Worm (Caenorhabditis elegans) whole organism, L2 larva: Measurements from ENCODE around the gene cal-3.
A peak's percentile ranks its signal among the peaks of the same experiment; 100 is the strongest.

ENCODE experiments used
- R02D3.7 ChIP-seq: fragments of 150-350 bp; optimal IDR thresholded peaks from 2 replicates; lab custom pipeline; 2014; ENCODE audit warnings: missing biosample characterization, missing genetic modification characterization
- Y55F3AM.14 ChIP-seq: fragments of 200-800 bp; sonication (Bioruptor generic); optimal IDR thresholded peaks from 2 replicates; lab custom pipeline; 2018; ENCODE audit warnings: mild to moderate bottlenecking, missing genetic modification characterization, missing compliant biosample characterization
- ZK546.5 ChIP-seq: sonication (generic microtip); optimal IDR thresholded peaks from 2 replicates; lab custom pipeline; 2017; ENCODE audit warnings: missing biosample characterization, missing genetic modification characterization
- aly-2 ChIP-seq: fragments of 150-350 bp; optimal IDR thresholded peaks from 2 replicates; lab custom pipeline; 2014; ENCODE audit warnings: missing biosample characterization, missing genetic modification characterization
- ama-1 ChIP-seq: fragments of 150-350 bp; optimal IDR thresholded peaks from 2 replicates; lab custom pipeline; 2018; ENCODE audit warnings: inconsistent platforms
- blmp-1 ChIP-seq: sonication (generic microtip); optimal IDR thresholded peaks from 2 replicates; lab custom pipeline; 2017; ENCODE audit warnings: missing genetic modification characterization, mild to moderate bottlenecking, missing compliant biosample characterization, antibody characterized with exemption, moderate library complexity; ENCODE audit not compliant: insufficient read depth
- ceh-16 ChIP-seq: fragments of 150-350 bp; optimal IDR thresholded peaks from 2 replicates; lab custom pipeline; 2014; ENCODE audit warnings: missing biosample characterization, missing genetic modification characterization
- ceh-82 ChIP-seq: fragments of 150-350 bp; optimal IDR thresholded peaks from 2 replicates; lab custom pipeline; 2014; ENCODE audit warnings: missing biosample characterization, missing genetic modification characterization
- crh-2 ChIP-seq: sonication (generic microtip); optimal IDR thresholded peaks from 2 replicates; lab custom pipeline; 2017; ENCODE audit warnings: missing biosample characterization, missing genetic modification characterization
- dmd-4 ChIP-seq: sonication (generic microtip); optimal IDR thresholded peaks from 2 replicates; lab custom pipeline; 2017; ENCODE audit warnings: missing biosample characterization, missing genetic modification characterization
- egl-27 ChIP-seq: sonication (generic microtip); optimal IDR thresholded peaks from 3 replicates; lab custom pipeline; 2017; ENCODE audit warnings: missing biosample characterization, missing genetic modification reagents, missing genetic modification characterization
- elt-1 ChIP-seq: fragments of 150-350 bp; optimal IDR thresholded peaks from 2 replicates; lab custom pipeline; 2014; ENCODE audit warnings: missing biosample characterization, missing genetic modification characterization
- elt-3 ChIP-seq: sonication (generic microtip); optimal IDR thresholded peaks from 2 replicates; lab custom pipeline; 2017; ENCODE audit warnings: missing biosample characterization, missing genetic modification characterization
- fos-1 ChIP-seq: fragments of 150-350 bp; optimal IDR thresholded peaks from 2 replicates; lab custom pipeline; 2014; ENCODE audit warnings: missing biosample characterization, missing genetic modification characterization
- lin-11 ChIP-seq: fragments of 150-350 bp; sonication (generic microtip); optimal IDR thresholded peaks from 2 replicates; lab custom pipeline; 2014; ENCODE audit warnings: missing biosample characterization, missing genetic modification characterization, inconsistent platforms, mixed read lengths
- lin-13 ChIP-seq: fragments of 150-350 bp; optimal IDR thresholded peaks from 2 replicates; lab custom pipeline; 2014; ENCODE audit warnings: missing biosample characterization, missing genetic modification reagents, missing genetic modification characterization
- lin-39 ChIP-seq: fragments of 150-350 bp; optimal IDR thresholded peaks from 2 replicates; lab custom pipeline; 2014; ENCODE audit warnings: missing biosample characterization, missing genetic modification reagents, missing genetic modification characterization
- mab-5 ChIP-seq: fragments of 150-350 bp; optimal IDR thresholded peaks from 2 replicates; lab custom pipeline; 2014; ENCODE audit warnings: missing biosample characterization, missing genetic modification characterization
- mbf-1 ChIP-seq: sonication (generic microtip); optimal IDR thresholded peaks from 2 replicates; lab custom pipeline; 2017; ENCODE audit warnings: missing biosample characterization, missing genetic modification characterization
- mdl-1 ChIP-seq, 2 experiments: fragments of 150-350 bp in 1 of 2; sonication (generic microtip) in 1 of 2; optimal IDR thresholded peaks; 2 replicates each; lab custom pipeline; 2017; ENCODE audit warnings: missing biosample characterization in 2 of 2, missing genetic modification characterization in 2 of 2
- nhr-11 ChIP-seq: fragments of 150-350 bp; optimal IDR thresholded peaks from 2 replicates; lab custom pipeline; 2014; ENCODE audit warnings: missing biosample characterization, missing genetic modification characterization
- nhr-12 ChIP-seq: fragments of 150-350 bp; optimal IDR thresholded peaks from 2 replicates; lab custom pipeline; 2014; ENCODE audit warnings: missing biosample characterization, missing genetic modification characterization
- nhr-129 ChIP-seq: fragments of 150-350 bp; optimal IDR thresholded peaks from 2 replicates; lab custom pipeline; 2014; ENCODE audit warnings: missing biosample characterization, missing genetic modification characterization
- nhr-21 ChIP-seq: fragments of 150-350 bp; optimal IDR thresholded peaks from 2 replicates; lab custom pipeline; 2014; ENCODE audit warnings: missing biosample characterization, missing genetic modification characterization
- nhr-23 ChIP-seq: fragments of 150-350 bp; optimal IDR thresholded peaks from 2 replicates; lab custom pipeline; 2014; ENCODE audit warnings: missing biosample characterization, missing genetic modification reagents, missing genetic modification characterization
- nhr-237 ChIP-seq: fragments of 150-350 bp; optimal IDR thresholded peaks from 2 replicates; lab custom pipeline; 2014; ENCODE audit warnings: missing biosample characterization, missing genetic modification characterization
- nhr-25 ChIP-seq: fragments of 150-350 bp; sonication (generic microtip); optimal IDR thresholded peaks from 3 replicates; lab custom pipeline; 2014; ENCODE audit warnings: missing biosample characterization, missing genetic modification characterization
- nhr-6 ChIP-seq: fragments of 150-350 bp; optimal IDR thresholded peaks from 2 replicates; lab custom pipeline; 2014; ENCODE audit warnings: missing biosample characterization, missing genetic modification characterization
- nhr-77 ChIP-seq: fragments of 150-350 bp; optimal IDR thresholded peaks from 2 replicates; lab custom pipeline; 2014; ENCODE audit warnings: missing biosample characterization, missing genetic modification characterization
- peb-1 ChIP-seq: fragments of 150-350 bp; optimal IDR thresholded peaks from 2 replicates; lab custom pipeline; 2014; ENCODE audit warnings: missing biosample characterization, missing genetic modification characterization
- sem-4 ChIP-seq: fragments of 150-350 bp; optimal IDR thresholded peaks from 2 replicates; lab custom pipeline; 2014; ENCODE audit warnings: missing biosample characterization, missing genetic modification reagents, missing genetic modification characterization
- skn-1 ChIP-seq: sonication (generic microtip); optimal IDR thresholded peaks from 2 replicates; lab custom pipeline; 2017; ENCODE audit warnings: missing biosample characterization, missing genetic modification characterization
- sma-3 ChIP-seq: sonication (generic microtip); optimal IDR thresholded peaks from 2 replicates; lab custom pipeline; 2016; ENCODE audit warnings: missing genetic modification reagents, missing genetic modification characterization, missing compliant biosample characterization
- sma-9 ChIP-seq, 2 experiments: fragments of 150-350 bp in 1 of 2; sonication (generic microtip) in 1 of 2; optimal IDR thresholded peaks; 2 replicates each; lab custom pipeline; 2014 to 2016; ENCODE audit warnings: missing genetic modification characterization in 2 of 2, mild to moderate bottlenecking in 1 of 2, missing biosample characterization in 1 of 2, missing compliant biosample characterization in 1 of 2, missing genetic modification reagents in 1 of 2, moderate library complexity in 1 of 2
- snpc-4 ChIP-seq: fragments of 150-350 bp; optimal IDR thresholded peaks from 2 replicates; lab custom pipeline; 2014; ENCODE audit warnings: missing biosample characterization, missing genetic modification characterization
- unc-39 ChIP-seq: fragments of 150-350 bp; optimal IDR thresholded peaks from 2 replicates; lab custom pipeline; 2014; ENCODE audit warnings: missing biosample characterization, missing genetic modification characterization
- unc-55 ChIP-seq: fragments of 150-350 bp; sonication (generic microtip); optimal IDR thresholded peaks from 3 replicates; lab custom pipeline; 2014; ENCODE audit warnings: missing biosample characterization, missing genetic modification reagents, missing genetic modification characterization
- zag-1 ChIP-seq: fragments of 150-350 bp; optimal IDR thresholded peaks from 2 replicates; lab custom pipeline; 2014; ENCODE audit warnings: missing biosample characterization, missing genetic modification characterization
- ztf-1 ChIP-seq: fragments of 200-800 bp; sonication (Bioruptor generic); conservative IDR thresholded peaks from 2 replicates; pipeline ENCODE4 v1.3.6; 2022; ENCODE audit warnings: missing genetic modification characterization, missing compliant biosample characterization
- ztf-11 ChIP-seq: sonication (generic microtip); optimal IDR thresholded peaks from 2 replicates; lab custom pipeline; 2017; ENCODE audit warnings: missing biosample characterization, missing genetic modification characterization

Gene cal-3

DNA sequence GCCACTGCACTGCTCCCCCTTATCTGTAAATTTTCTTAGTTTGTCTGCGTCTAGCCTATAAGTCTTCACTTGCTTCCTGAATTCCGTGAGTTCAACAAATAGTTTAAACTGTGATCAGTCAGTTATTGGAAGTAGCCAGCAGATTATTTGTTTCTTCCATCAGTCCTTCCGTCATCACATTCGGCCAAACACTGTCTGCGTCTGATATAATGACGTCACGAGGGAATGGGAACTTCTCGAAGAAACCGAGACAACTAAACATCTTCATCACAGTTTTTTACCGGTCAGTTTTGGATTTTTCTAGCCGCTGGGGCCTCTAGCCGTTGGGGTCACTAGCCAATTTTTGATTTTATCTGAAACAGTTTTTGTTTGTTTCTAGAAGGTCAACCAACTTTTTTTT is 31.1 kb upstream of the cal-3 start:
- TF ChIP-seq nhr-25 (tag; lab: Kevin White, UChicago) (peak; percentile 38), dmd-4 (tag; lab: Kevin White, UChicago) (no peak), lin-11 (tag; lab: Kevin White, UChicago) (no peak), elt-3 (tag; lab: Kevin White, UChicago) (no peak), nhr-129 (tag; lab: Kevin White, UChicago) (peak; percentile 24), fos-1 (tag; lab: Kevin White, UChicago) (peak; percentile 3)

ce11 chrIV:3864944-3865343 is 30.0 kb upstream of the cal-3 start, which contains the start of gene aat-8:
Gene aat-8 (minus strand): TSS chrIV:3865044.
- TF ChIP-seq zag-1 (tag; lab: Kevin White, UChicago) (no peak), mbf-1 (tag; lab: Kevin White, UChicago) (no peak), snpc-4 (tag; lab: Kevin White, UChicago) (no peak), lin-39 (tag; lab: Kevin White, UChicago) (no peak), elt-3 (tag; lab: Kevin White, UChicago) (no peak), nhr-129 (tag; lab: Kevin White, UChicago) (no peak), ama-1 (no peak), ztf-1 (GFP tag; lab: Robert Waterston, UW) (no peak), Y55F3AM.14 (GFP tag; lab: Kevin White, UChicago) (no peak), nhr-237 (no peak), nhr-6 (tag; lab: Kevin White, UChicago) (no peak), ceh-16 (tag; lab: Kevin White, UChicago) (no peak)

DNA sequence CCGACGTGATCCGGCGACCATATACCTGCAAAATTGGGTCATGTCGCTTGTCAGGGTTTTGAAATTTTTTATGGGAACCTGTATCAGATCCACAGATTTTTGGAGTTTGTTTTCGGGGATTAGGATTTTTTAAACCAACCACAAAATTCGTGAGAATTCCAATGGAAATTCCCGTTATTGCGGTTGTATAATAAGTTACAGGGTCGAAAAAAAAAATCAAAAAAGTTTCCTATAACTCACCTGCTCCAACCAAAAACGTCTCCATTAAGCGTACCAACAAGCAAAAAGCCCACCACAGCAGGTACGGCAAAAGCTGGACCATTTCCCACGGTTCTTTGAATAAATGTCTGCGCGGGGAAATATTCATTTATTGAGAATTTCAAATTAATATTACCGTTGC is 28.0 kb upstream of the cal-3 start:
- TF ChIP-seq aly-2 (tag; lab: Kevin White, UChicago), result no peak
- no peak for TF ChIP-seq ztf-1 (GFP tag; lab: Robert Waterston, UW)
- TF ChIP-seq nhr-23 (tag; lab: Kevin White, UChicago), result no peak
- TF ChIP-seq nhr-129 (tag; lab: Kevin White, UChicago), result no peak
- no peak for TF ChIP-seq lin-13 (GFP tag; lab: Kevin White, UChicago)
- TF ChIP-seq nhr-25 (tag; lab: Kevin White, UChicago), result no peak
- no peak for TF ChIP-seq Y55F3AM.14 (GFP tag; lab: Kevin White, UChicago)
- TF ChIP-seq R02D3.7 (tag; lab: Kevin White, UChicago), result no peak
- no peak for TF ChIP-seq zag-1 (tag; lab: Kevin White, UChicago)

DNA sequence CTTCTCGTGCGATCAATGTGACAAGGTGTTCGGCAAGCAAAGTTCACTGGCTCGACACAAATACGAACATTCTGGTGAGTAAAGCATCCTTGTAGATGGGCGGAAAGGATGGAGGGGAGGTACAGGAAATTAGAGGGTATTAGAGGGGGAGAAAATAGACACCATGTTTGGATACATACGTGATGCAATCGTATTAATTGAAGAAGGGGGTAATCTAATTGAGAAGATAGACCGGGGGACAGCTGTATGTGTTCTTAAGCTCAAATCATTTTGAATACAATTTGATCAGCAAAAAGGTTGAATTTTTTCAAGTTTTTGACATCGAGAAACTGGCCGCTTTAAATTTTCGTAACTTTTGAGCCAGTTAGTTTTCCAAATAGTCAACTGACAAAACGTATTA is 25.5 kb upstream of the cal-3 start:
- no peak for TF ChIP-seq ama-1
- no peak for TF ChIP-seq unc-55
- no peak for TF ChIP-seq mab-5 (tag; lab: Kevin White, UChicago)
- TF ChIP-seq sem-4 (tag; lab: Kevin White, UChicago), result no peak
- no peak for TF ChIP-seq blmp-1 (tag; lab: Kevin White, UChicago)
- no peak for TF ChIP-seq skn-1 (tag; lab: Kevin White, UChicago)
- no peak for TF ChIP-seq crh-2
- TF ChIP-seq egl-27, result no peak
- TF ChIP-seq mdl-1 (tag; optimal IDR thresholded peaks at IDR 0.05; lab: Kevin White, UChicago), result no peak
- no peak for TF ChIP-seq ceh-82 (tag; lab: Kevin White, UChicago)
- no peak for TF ChIP-seq R02D3.7 (tag; lab: Kevin White, UChicago)
- no peak for TF ChIP-seq ceh-16 (tag; lab: Kevin White, UChicago)
- TF ChIP-seq mbf-1 (tag; lab: Kevin White, UChicago), result no peak
- TF ChIP-seq ztf-11, result no peak
- no peak for TF ChIP-seq nhr-129 (tag; lab: Kevin White, UChicago)
- TF ChIP-seq nhr-77 (tag; lab: Kevin White, UChicago), result no peak
- TF ChIP-seq nhr-11 (tag; lab: Kevin White, UChicago), result no peak
- no peak for TF ChIP-seq unc-39 (tag; lab: Kevin White, UChicago)
- TF ChIP-seq nhr-21 (tag; lab: Kevin White, UChicago), result no peak

ce11 chrIV:3859552-3859951 is 24.6 kb upstream of the cal-3 start:
- TF ChIP-seq dmd-4 (tag; lab: Kevin White, UChicago) (no peak), mab-5 (tag; lab: Kevin White, UChicago) (no peak), elt-3 (tag; lab: Kevin White, UChicago) (no peak), nhr-12 (tag; lab: Kevin White, UChicago) (no peak), unc-55 (no peak), aly-2 (tag; lab: Kevin White, UChicago) (no peak), ZK546.5 (tag; lab: Kevin White, UChicago) (no peak), ceh-82 (tag; lab: Kevin White, UChicago) (no peak), ztf-11 (no peak), peb-1 (no peak), R02D3.7 (tag; lab: Kevin White, UChicago) (no peak), elt-1 (tag; lab: Kevin White, UChicago) (no peak), zag-1 (tag; lab: Kevin White, UChicago) (no peak), sma-3 (GFP tag; lab: Kevin White, UChicago) (no peak), sem-4 (tag; lab: Kevin White, UChicago) (no peak), lin-13 (GFP tag; lab: Kevin White, UChicago) (no peak), sma-9 (GFP tag; optimal IDR thresholded peaks at IDR 0.05; lab: Kevin White, UChicago) (no peak), sma-9 (tag; optimal IDR thresholded peaks at IDR 0.05; lab: Kevin White, UChicago) (no peak), nhr-11 (tag; lab: Kevin White, UChicago) (no peak), crh-2 (no peak)
